Worm (Caenorhabditis elegans): Measurements from ENCODE around the gene srp-1.
A peak's percentile ranks its signal among the peaks of the same experiment; 100 is the strongest.

srp-1 gene

DNA sequence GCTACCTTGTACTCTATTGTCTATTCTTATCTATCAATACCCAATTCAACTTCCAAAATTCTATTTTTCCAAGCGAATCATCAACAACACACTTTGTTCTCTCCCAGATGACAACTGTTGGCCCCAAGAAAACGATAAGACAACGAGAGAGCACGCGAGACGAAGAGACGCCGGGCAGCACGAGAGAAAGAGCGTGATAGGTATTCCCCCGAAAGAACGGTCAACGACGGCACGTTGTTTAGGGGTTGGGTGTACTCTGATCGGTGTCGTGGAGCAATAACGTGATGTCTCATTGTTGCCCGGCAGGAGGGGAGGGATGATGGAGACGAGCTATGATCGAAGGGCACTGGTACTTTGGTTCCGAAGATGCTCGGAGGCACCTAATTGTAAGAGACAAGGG lies 21.8 kb upstream of the srp-1 start (continued):
- TF ChIP-seq fos-1 (tag; optimal IDR thresholded peaks at IDR 0.05), result peak; percentile 67
- TF ChIP-seq ztf-11 (tag; optimal IDR thresholded peaks at IDR 0.05), result no peak
- no peak for TF ChIP-seq Y5F2A.4 (GFP tag; optimal IDR thresholded peaks at IDR 0.05)
- peak; percentile 65; the same call in 1 of the 2 replicates for TF ChIP-seq ctbp-1 (GFP tag; IDR thresholded peaks at IDR 0.05)
- peak; percentile 12 for TF ChIP-seq nhr-111 (GFP tag; optimal IDR thresholded peaks at IDR 0.05)
- no peak for TF ChIP-seq nhr-237 (tag; optimal IDR thresholded peaks at IDR 0.05)

ce11 chrV:736171-736570 lies 16.9 kb upstream of the srp-1 start, which contains the start of gene srj-25:
TSS of gene srj-25 (minus strand) at chrV:736271.
- TF ChIP-seq ces-1 (GFP tag; optimal IDR thresholded peaks at IDR 0.05), result no peak
- no peak for TF ChIP-seq hmg-1.1 (GFP tag; IDR thresholded peaks at IDR 0.05)
- no peak for TF ChIP-seq vab-7 (GFP tag; IDR thresholded peaks at IDR 0.05)
- TF ChIP-seq egl-27 (tag; optimal IDR thresholded peaks at IDR 0.05), result no peak
- no peak for TF ChIP-seq ztf-11 (tag; optimal IDR thresholded peaks at IDR 0.05)

DNA sequence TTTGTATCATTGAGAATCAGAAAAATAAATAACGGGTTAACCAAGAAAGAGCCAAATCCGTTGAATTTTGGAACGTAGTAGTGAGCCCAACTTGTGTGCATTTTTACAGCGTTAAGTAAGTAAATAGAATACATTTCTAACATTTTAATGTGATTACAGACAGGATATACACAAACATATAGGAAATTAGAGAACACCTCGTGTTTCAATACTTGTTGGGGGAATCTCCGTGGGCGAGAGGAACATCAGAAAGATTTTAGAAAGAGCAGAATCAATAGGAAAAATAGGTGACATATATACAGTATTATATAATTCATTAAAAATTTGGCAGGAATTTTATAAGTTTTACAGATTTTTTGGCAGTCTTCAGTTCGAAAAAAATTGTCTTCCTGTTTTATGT lies 14.3 kb upstream of the srp-1 start, which contains the start of gene srj-24:
Gene srj-24 (minus strand): TSS at position 101 of the 400 bp plus-strand sequence.
- TF ChIP-seq Y105C5A.15 (GFP tag; IDR thresholded peaks at IDR 0.05) (no peak), skn-1 (tag; optimal IDR thresholded peaks at IDR 0.05) (no peak), snpc-1.2 (GFP tag; IDR thresholded peaks at IDR 0.05) (no peak), zip-2 (tag; optimal IDR thresholded peaks at IDR 0.05) (no peak), mxl-3 (GFP tag; optimal IDR thresholded peaks at IDR 0.05) (no peak), F44E2.7 (GFP tag; IDR thresholded peaks at IDR 0.05) (no peak), gei-8 (GFP tag; optimal IDR thresholded peaks at IDR 0.05) (no peak), sdz-12 (GFP tag; optimal IDR thresholded peaks at IDR 0.05) (no peak), mdl-1 (tag; optimal IDR thresholded peaks at IDR 0.05) (no peak), ZK546.5 (tag; optimal IDR thresholded peaks at IDR 0.05) (no peak), mdt-29 (GFP tag; IDR thresholded peaks at IDR 0.05) (no peak), nhr-237 (tag; optimal IDR thresholded peaks at IDR 0.05) (no peak), daf-8 (GFP tag; IDR thresholded peaks at IDR 0.05) (no peak), dmd-8 (GFP tag; IDR thresholded peaks at IDR 0.05) (no peak), zfp-2 (tag; optimal IDR thresholded peaks at IDR 0.05) (no peak), unc-62 (GFP tag; optimal IDR thresholded peaks at IDR 0.05 in 1 of 2) (no peak), unc-62 (tag; optimal IDR thresholded peaks at IDR 0.05) (no peak), mxl-2 (GFP tag; conservative IDR thresholded peaks at IDR 0.05) (no peak), ceh-32 (tag; optimal IDR thresholded peaks at IDR 0.05; ENCODE audit: poor library complexity) (no peak)

- TF ChIP-seq lin-29 (GFP tag; IDR thresholded peaks at IDR 0.05), result no peak
- no peak for TF ChIP-seq zip-2 (tag; optimal IDR thresholded peaks at IDR 0.05)
- TF ChIP-seq F37D6.2 (tag; optimal IDR thresholded peaks at IDR 0.05), result no peak
- TF ChIP-seq rbr-2 (tag; optimal IDR thresholded peaks at IDR 0.05), result no peak
- no peak for TF ChIP-seq egl-27 (tag; optimal IDR thresholded peaks at IDR 0.05)
- TF ChIP-seq dpl-1 (GFP tag; optimal IDR thresholded peaks at IDR 0.05), result no peak
- TF ChIP-seq pqm-1 (tag; optimal IDR thresholded peaks at IDR 0.05), result no peak
- no peak for TF ChIP-seq unc-62 (GFP tag; optimal IDR thresholded peaks at IDR 0.05 in 1 of 2)
- TF ChIP-seq unc-62 (tag; optimal IDR thresholded peaks at IDR 0.05), result no peak
- no peak for TF ChIP-seq saeg-2 (GFP tag; IDR thresholded peaks at IDR 0.05)
- TF ChIP-seq jun-1 (tag; optimal IDR thresholded peaks at IDR 0.05), result no peak
- no peak for TF ChIP-seq R02D3.7 (tag; optimal IDR thresholded peaks at IDR 0.05)
- TF ChIP-seq ceh-20 (GFP tag; IDR thresholded peaks at IDR 0.05), result no peak
- TF ChIP-seq lin-39 (tag; optimal IDR thresholded peaks at IDR 0.05), result no peak
- TF ChIP-seq cey-2 (tag; optimal IDR thresholded peaks at IDR 0.05; ENCODE audit: borderline replicate concordance, insufficient read depth), result no peak
- no peak for TF ChIP-seq mxl-3 (GFP tag; optimal IDR thresholded peaks at IDR 0.05)
- TF ChIP-seq zag-1 (tag; optimal IDR thresholded peaks at IDR 0.05), result no peak
- TF ChIP-seq lin-13 (GFP tag; optimal IDR thresholded peaks at IDR 0.05), result no peak
- no peak for TF ChIP-seq ZK546.5 (tag; optimal IDR thresholded peaks at IDR 0.05)
- TF ChIP-seq dve-1 (tag; optimal IDR thresholded peaks at IDR 0.05; ENCODE audit: insufficient read depth), result no peak
- no peak for TF ChIP-seq ceh-28 (tag; optimal IDR thresholded peaks at IDR 0.05)
These were observed 11.3 kb upstream of the srp-1 start, which contains the start of gene C05E4.7 for ce11 chrV:741820-742219. TSS of gene C05E4.7 (plus strand) at chrV:742120.

Measured in whole organism, L4 larva.